Fruit fly (Drosophila melanogaster): Measurements from ENCODE around the gene CG10154.
A peak's percentile ranks its signal among the peaks of the same experiment; 100 is the strongest.

Gene CG10154

dm6 chr3L:13479609-13480240 is 42.8 kb upstream of the CG10154 start (continued):
- TF ChIP-seq CG14014 (GFP tag; IDR thresholded peaks at IDR 0.05) (0 out of 2 replicates have a peak, but pooled peaks have one; percentile 30), CG7987 (GFP tag; optimal IDR thresholded peaks at IDR 0.05) (no peak), D (optimal IDR thresholded peaks at IDR 0.05) (no peak), D (GFP tag; optimal IDR thresholded peaks at IDR 0.05) (no peak), gcm2 (GFP tag; optimal IDR thresholded peaks at IDR 0.05) (no peak), CG7271 (tag; optimal IDR thresholded peaks at IDR 0.05) (no peak), az2 (GFP tag; optimal IDR thresholded peaks at IDR 0.05) (peak; percentile 30), CG17802 (tag; optimal IDR thresholded peaks at IDR 0.05) (no peak), slou (GFP tag; optimal IDR thresholded peaks at IDR 0.05) (no peak), Oaz (GFP tag; IDR thresholded peaks at IDR 0.05) (0 out of 2 replicates have a peak, but pooled peaks have one; percentile 28), her (GFP tag; optimal IDR thresholded peaks at IDR 0.05) (peak; percentile 31), NfI (GFP tag; optimal IDR thresholded peaks at IDR 0.05) (peak; percentile 53), CG6272 (GFP tag; IDR thresholded peaks at IDR 0.05) (no peak), CG33557 (GFP tag; optimal IDR thresholded peaks at IDR 0.05) (no peak), CG4404 (GFP tag; IDR thresholded peaks at IDR 0.05) (no peak), CG34224 (GFP tag; IDR thresholded peaks at IDR 0.05; ENCODE audit: partially characterized antibody) (no peak), cad (GFP tag; optimal IDR thresholded peaks at IDR 0.05) (no peak), tin (GFP tag; optimal IDR thresholded peaks at IDR 0.05) (peak; percentile 6), CG7928 (GFP tag; optimal IDR thresholded peaks at IDR 0.05) (no peak), CG6175 (GFP tag; IDR thresholded peaks at IDR 0.05) (0 out of 3 replicates have a peak, but pooled peaks have one; percentile 9), stc (GFP tag; IDR thresholded peaks at IDR 0.05) (no peak), schlank (tag; optimal IDR thresholded peaks at IDR 0.05) (no peak), Sox102F (GFP tag; optimal IDR thresholded peaks at IDR 0.05) (peak; percentile 23), gce (GFP tag; IDR thresholded peaks at IDR 0.05) (no peak), CG9797 (GFP tag; optimal IDR thresholded peaks at IDR 0.05) (no peak), CG17361 (GFP tag; IDR thresholded peaks at IDR 0.05) (peak; percentile 67; the same call in 2 of the 3 replicates), vvl (GFP tag; IDR thresholded peaks at IDR 0.05) (no peak), sim (GFP tag; IDR thresholded peaks at IDR 0.05) (no peak), Sox100B (GFP tag; optimal IDR thresholded peaks at IDR 0.05) (peak; percentile 63), al (GFP tag; IDR thresholded peaks at IDR 0.05) (peak; percentile 55), sqz (GFP tag; optimal IDR thresholded peaks at IDR 0.05) (no peak), Dbx (GFP tag; IDR thresholded peaks at IDR 0.05) (0 out of 3 replicates have a peak, but pooled peaks have one; percentile 23), fd64A (GFP tag; optimal IDR thresholded peaks at IDR 0.05) (no peak), CG2712 (tag; optimal IDR thresholded peaks at IDR 0.05) (peak; percentile 31), fu2 (GFP tag; optimal IDR thresholded peaks at IDR 0.05) (peak; percentile 25), NC2α (GFP tag; optimal IDR thresholded peaks at IDR 0.05) (no peak), dpn (GFP tag; optimal IDR thresholded peaks at IDR 0.05) (peak; percentile 35 to 53), CG18764 (GFP tag; optimal IDR thresholded peaks at IDR 0.05) (peak; percentile 13), CG32767 (GFP tag; IDR thresholded peaks at IDR 0.05) (no peak), CG4854 (GFP tag; optimal IDR thresholded peaks at IDR 0.05) (peak; percentile 23), Scr (GFP tag; IDR thresholded peaks at IDR 0.05; ENCODE audit: partially characterized antibody) (no peak), trem (tag; optimal IDR thresholded peaks at IDR 0.05) (no peak), HLH4C (GFP tag; IDR thresholded peaks at IDR 0.05; ENCODE audit: partially characterized antibody) (no peak), CG17359 (tag; optimal IDR thresholded peaks at IDR 0.05) (peak; percentile 49), CG15073 (GFP tag; optimal IDR thresholded peaks at IDR 0.05) (no peak), Ssrp (tag; optimal IDR thresholded peaks at IDR 0.05) (peak; percentile 20), ken (GFP tag; IDR thresholded peaks at IDR 0.05) (no peak), CG7556 (GFP tag; optimal IDR thresholded peaks at IDR 0.05) (peak; percentile 59), CG12769 (tag; optimal IDR thresholded peaks at IDR 0.05) (peak; percentile 52), chif (GFP tag; optimal IDR thresholded peaks at IDR 0.05) (peak in 1 of 2 experiments; percentile 1), ind (GFP tag; optimal IDR thresholded peaks at IDR 0.05) (peak; percentile 55)
